Worm (Caenorhabditis elegans): ENCODE measurements around the gene wdr-54.

DNA sequence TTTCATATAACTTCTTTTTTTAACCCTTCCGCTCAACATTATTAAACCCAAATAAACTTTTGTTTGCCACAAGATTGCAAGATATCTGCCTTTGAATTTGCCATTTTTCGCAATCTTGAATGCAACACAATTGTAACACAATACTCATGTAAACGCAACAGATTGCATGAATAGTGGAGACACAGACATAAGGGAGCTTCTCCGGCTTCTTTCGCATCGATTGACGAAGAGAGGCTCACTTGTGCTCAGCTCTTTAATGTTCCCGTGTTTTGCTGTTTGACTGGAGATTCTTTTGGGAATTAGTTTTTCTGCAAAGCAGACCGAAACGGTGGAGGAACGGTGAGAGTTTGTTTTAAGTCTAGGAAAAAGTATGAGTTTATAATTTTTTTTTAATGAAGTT lies 30.7 kb downstream of the wdr-54 start, which contains the start of gene F56F10.2:
- TF ChIP-seq ztf-11 (tag; optimal IDR thresholded peaks at IDR 0.05) (no peak), nhr-28 (tag; optimal IDR thresholded peaks at IDR 0.05) (no peak), nhr-237 (tag; optimal IDR thresholded peaks at IDR 0.05) (no peak), unc-120 (tag; optimal IDR thresholded peaks at IDR 0.05; ENCODE audit: poor library complexity, severe bottlenecking) (no peak), sptf-1 (tag; optimal IDR thresholded peaks at IDR 0.05) (no peak), unc-39 (tag; optimal IDR thresholded peaks at IDR 0.05) (no peak)

Data from whole organism, mixed stage, embryonic.